Worm (Caenorhabditis elegans) whole organism, early embryonic: ENCODE results near the gene F46F5.1.

Experiments used
- ama-1 ChIP-seq: fragments of 150-350 bp; optimal IDR thresholded peaks from 2 replicates; lab custom pipeline; 2014
- ceh-13 ChIP-seq: fragments of 200-800 bp; sonication (Bioruptor generic); optimal IDR thresholded peaks from 2 replicates; lab custom pipeline; 2018; ENCODE audit warnings: mild to moderate bottlenecking, missing genetic modification characterization, missing compliant biosample characterization
- ceh-36 ChIP-seq: sonication (generic microtip); optimal IDR thresholded peaks from 2 replicates; lab custom pipeline; 2016; ENCODE audit warnings: missing genetic modification characterization, inconsistent platforms, missing compliant biosample characterization
- hmg-4 ChIP-seq: fragments of 200-800 bp; sonication (Bioruptor generic); optimal IDR thresholded peaks from 2 replicates; lab custom pipeline; 2018; ENCODE audit warnings: mild to moderate bottlenecking, missing genetic modification characterization, missing compliant biosample characterization
- pes-1 ChIP-seq: fragments of 200-800 bp; sonication (Bioruptor generic); IDR thresholded peaks from 2 replicates; pipeline ENCODE4 v1.3.6; 2022; ENCODE audit warnings: missing genetic modification reagents, missing genetic modification characterization, missing compliant biosample characterization
- tra-4 ChIP-seq: sonication (generic microtip); optimal IDR thresholded peaks from 2 replicates; lab custom pipeline; 2017; ENCODE audit warnings: missing genetic modification characterization, missing compliant biosample characterization

- no peak for TF ChIP-seq ama-1 (lab: Kevin White, UChicago)
- TF ChIP-seq ceh-13 (GFP tag; lab: Kevin White, UChicago): no peak
- TF ChIP-seq hmg-4 (GFP tag; lab: Kevin White, UChicago): no peak
- no peak for TF ChIP-seq pes-1
- no peak for TF ChIP-seq ceh-36 (tag; lab: Kevin White, UChicago)
- no peak for TF ChIP-seq tra-4 (tag; lab: Kevin White, UChicago)
Measured at ce11 chrII:796916-797315, 5.2 kb upstream of the F46F5.1 start.
